Fruit fly (Drosophila melanogaster): Measurements from ENCODE around the gene Gnmt.

Gnmt gene

dm6 chr3R:12674041-12674623, at the start of gene Gnmt:
Gnmt (plus strand) TSS chr3R:12674608.
- TF ChIP-seq br (GFP tag; optimal IDR thresholded peaks at IDR 0.05): no peak
- peak; percentile 33 for TF ChIP-seq Dif (GFP tag; optimal IDR thresholded peaks at IDR 0.05; ENCODE audit: partially characterized antibody)

dm6 chr3R:12624913-12625312, 49.5 kb upstream of the Gnmt start:
- TF ChIP-seq psq (GFP tag; optimal IDR thresholded peaks at IDR 0.05) (no peak), Dif (GFP tag; optimal IDR thresholded peaks at IDR 0.05; ENCODE audit: partially characterized antibody) (no peak), brk (GFP tag; optimal IDR thresholded peaks at IDR 0.05) (no peak), Myc (optimal IDR thresholded peaks at IDR 0.05) (no peak), pan (optimal IDR thresholded peaks at IDR 0.05) (no peak), dsf (GFP tag; optimal IDR thresholded peaks at IDR 0.05; ENCODE audit: borderline replicate concordance) (no peak), Sp1 (GFP tag; optimal IDR thresholded peaks at IDR 0.05) (no peak), OdsH (GFP tag; optimal IDR thresholded peaks at IDR 0.05) (no peak)

dm6 chr3R:12626674-12627382, 47.6 kb upstream of the Gnmt start:
- no peak for TF ChIP-seq woc (GFP tag; optimal IDR thresholded peaks at IDR 0.05)
- no peak for TF ChIP-seq foxo (GFP tag; optimal IDR thresholded peaks at IDR 0.05)
- TF ChIP-seq psq (GFP tag; optimal IDR thresholded peaks at IDR 0.05): peak; percentile 94

- TF ChIP-seq rgr (GFP tag; optimal IDR thresholded peaks at IDR 0.05) (peak; percentile 79), GATAd (GFP tag; optimal IDR thresholded peaks at IDR 0.05) (no peak), psq (GFP tag; optimal IDR thresholded peaks at IDR 0.05) (no peak), Myc (optimal IDR thresholded peaks at IDR 0.05) (peak; percentile 75), Jra (GFP tag; optimal IDR thresholded peaks at IDR 0.05) (peak; percentile 84), CG9705 (GFP tag; optimal IDR thresholded peaks at IDR 0.05) (peak; percentile 33), Abd-B (GFP tag; optimal IDR thresholded peaks at IDR 0.05) (no peak), Hr78 (GFP tag; optimal IDR thresholded peaks at IDR 0.05) (no peak), N (GFP tag; optimal IDR thresholded peaks at IDR 0.05) (no peak), OdsH (GFP tag; optimal IDR thresholded peaks at IDR 0.05) (peak; percentile 13), tai (GFP tag; optimal IDR thresholded peaks at IDR 0.05) (no peak), Dif (GFP tag; optimal IDR thresholded peaks at IDR 0.05; ENCODE audit: partially characterized antibody) (no peak), sv (GFP tag; optimal IDR thresholded peaks at IDR 0.05) (peak; percentile 76), Vsx2 (GFP tag; optimal IDR thresholded peaks at IDR 0.05; ENCODE audit: partially characterized antibody) (no peak), HLH106 (tag; optimal IDR thresholded peaks at IDR 0.05) (peak; percentile 73), Hnf4 (GFP tag; optimal IDR thresholded peaks at IDR 0.05) (peak; percentile 87), lola (GFP tag; optimal IDR thresholded peaks at IDR 0.05) (no peak), dl (GFP tag; optimal IDR thresholded peaks at IDR 0.05; ENCODE audit: insufficient read depth in 1 of 2, partially characterized antibody in 2 of 2) (no peak), pan (optimal IDR thresholded peaks at IDR 0.05) (no peak), CrebA (GFP tag; optimal IDR thresholded peaks at IDR 0.05; ENCODE audit: borderline replicate concordance) (no peak), dmrt93B (GFP tag; optimal IDR thresholded peaks at IDR 0.05) (peak; percentile 37), foxo (GFP tag; optimal IDR thresholded peaks at IDR 0.05) (peak in 1 of 2 experiments; percentile 84), Rel (GFP tag; optimal IDR thresholded peaks at IDR 0.05) (no peak), Rel (tag; optimal IDR thresholded peaks at IDR 0.05) (peak; percentile 66), dsf (GFP tag; optimal IDR thresholded peaks at IDR 0.05; ENCODE audit: borderline replicate concordance) (no peak), ey (GFP tag; optimal IDR thresholded peaks at IDR 0.05) (peak; percentile 55), jim (GFP tag; optimal IDR thresholded peaks at IDR 0.05) (peak; percentile 53), Sp1 (GFP tag; optimal IDR thresholded peaks at IDR 0.05) (peak; percentile 25), CG32264 (GFP tag; optimal IDR thresholded peaks at IDR 0.05) (no peak), sage (GFP tag; optimal IDR thresholded peaks at IDR 0.05) (no peak), Hr83 (GFP tag; optimal IDR thresholded peaks at IDR 0.05; ENCODE audit: poor library complexity, severe bottlenecking) (peak; percentile 96), woc (GFP tag; optimal IDR thresholded peaks at IDR 0.05) (peak; percentile 3), br (GFP tag; optimal IDR thresholded peaks at IDR 0.05) (peak; percentile 56), Dfd (GFP tag; optimal IDR thresholded peaks at IDR 0.05) (no peak), fru (GFP tag; optimal IDR thresholded peaks at IDR 0.05) (peak; percentile 31), Mio (GFP tag; optimal IDR thresholded peaks at IDR 0.05) (no peak), usp (GFP tag; optimal IDR thresholded peaks at IDR 0.05) (no peak), brk (GFP tag; optimal IDR thresholded peaks at IDR 0.05) (no peak), h (GFP tag; optimal IDR thresholded peaks at IDR 0.05) (peak; percentile 78)
Measured at dm6 chr3R:12627691-12628148, 46.7 kb upstream of the Gnmt start, which contains the start of the genes Vha55 and Snx3. Vha55 (minus strand) TSS chr3R:12627829. Snx3 (plus strand) TSS chr3R:12628031.
